Fruit fly (Drosophila melanogaster) Kc167 (cell line): ENCODE results near the gene CG31624.

Source experiments
- Myc ChIP-seq: fragments of >200 bp; optimal IDR thresholded peaks from 2 replicates; lab custom pipeline; 2017; ENCODE audit warnings: missing external identifiers
- Sin3A ChIP-seq: fragments of >200 bp; optimal IDR thresholded peaks from 2 replicates; lab custom pipeline; 2018; ENCODE audit warnings: missing external identifiers
- h ChIP-seq: fragments of >200 bp; optimal IDR thresholded peaks from 3 replicates; lab custom pipeline; 2018; ENCODE audit warnings: missing external identifiers
- insv ChIP-seq: fragments of >200 bp; optimal IDR thresholded peaks from 3 replicates; lab custom pipeline; 2018; ENCODE audit warnings: missing external identifiers
- psq ChIP-seq: fragments of >200 bp; optimal IDR thresholded peaks from 2 replicates; lab custom pipeline; 2017; ENCODE audit warnings: missing external identifiers
- ttk ChIP-seq: sonication (Bioruptor generic); optimal IDR thresholded peaks from 2 replicates; lab custom pipeline; 2017; ENCODE audit warnings: missing external identifiers

CG31624 gene

dm6 chr2L:21197178-21197577 is 3.0 kb downstream of the CG31624 start:
- TF ChIP-seq h (lab: Kevin White, UChicago) (no peak), Sin3A (no peak), psq (no peak), insv (lab: Kevin White, UChicago) (no peak), Myc (lab: Kevin White, UChicago) (no peak), ttk (lab: Kevin White, UChicago) (no peak)

dm6 chr2L:21196511-21196910 is 3.7 kb downstream of the CG31624 start:
- TF ChIP-seq h (lab: Kevin White, UChicago) (no peak), psq (no peak), Sin3A (no peak), ttk (lab: Kevin White, UChicago) (no peak), insv (lab: Kevin White, UChicago) (no peak), Myc (lab: Kevin White, UChicago) (no peak)

dm6 chr2L:21195331-21195730 is 4.8 kb downstream of the CG31624 start:
- no peak for TF ChIP-seq h (lab: Kevin White, UChicago)
- TF ChIP-seq insv (lab: Kevin White, UChicago) = no peak
- TF ChIP-seq ttk (lab: Kevin White, UChicago) = no peak
- no peak for TF ChIP-seq Sin3A
- no peak for TF ChIP-seq psq
- TF ChIP-seq Myc (lab: Kevin White, UChicago) = no peak

- TF ChIP-seq ttk (lab: Kevin White, UChicago) (no peak), Myc (lab: Kevin White, UChicago) (no peak), Sin3A (no peak), h (lab: Kevin White, UChicago) (no peak), insv (lab: Kevin White, UChicago) (no peak), psq (no peak)
Observed at dm6 chr2L:21189273-21189781, 10.8 kb downstream of the CG31624 start.

dm6 chr2L:21187753-21188152 is 12.4 kb downstream of the CG31624 start:
- TF ChIP-seq h (lab: Kevin White, UChicago) (no peak), ttk (lab: Kevin White, UChicago) (no peak), Myc (lab: Kevin White, UChicago) (no peak), insv (lab: Kevin White, UChicago) (no peak), psq (no peak), Sin3A (no peak)

dm6 chr2L:21179615-21180031 is 20.6 kb downstream of the CG31624 start, which contains the start of the genes bur and Mcm10:
bur (minus strand) TSS chr2L:21179683.
Mcm10 (plus strand) TSS chr2L:21179933.
- TF ChIP-seq Myc (lab: Kevin White, UChicago) = no peak
- TF ChIP-seq insv (lab: Kevin White, UChicago) = no peak
- no peak for TF ChIP-seq ttk (lab: Kevin White, UChicago)
- no peak for TF ChIP-seq h (lab: Kevin White, UChicago)
- no peak for TF ChIP-seq psq
- no peak for TF ChIP-seq Sin3A

dm6 chr2L:21179217-21179520 is 21.0 kb downstream of the CG31624 start:
- TF ChIP-seq psq = no peak
- TF ChIP-seq Myc (lab: Kevin White, UChicago) = no peak
- no peak for TF ChIP-seq h (lab: Kevin White, UChicago)
- TF ChIP-seq insv (lab: Kevin White, UChicago) = no peak
- TF ChIP-seq Sin3A = no peak
- TF ChIP-seq ttk (lab: Kevin White, UChicago) = no peak

dm6 chr2L:21178436-21179216 is 21.5 kb downstream of the CG31624 start:
- TF ChIP-seq Myc (lab: Kevin White, UChicago) (no peak), psq (no peak), h (lab: Kevin White, UChicago) (no peak), insv (lab: Kevin White, UChicago) (no peak), ttk (lab: Kevin White, UChicago) (no peak), Sin3A (no peak)

- TF ChIP-seq h (lab: Kevin White, UChicago) (no peak), Myc (lab: Kevin White, UChicago) (no peak), insv (lab: Kevin White, UChicago) (no peak)
Observed at dm6 chr2L:21172922-21173321, 27.3 kb downstream of the CG31624 start, which contains the start of gene CG31627. CG31627 (plus strand) TSS chr2L:21173222.

- TF ChIP-seq ttk (lab: Kevin White, UChicago) = no peak
- no peak for TF ChIP-seq Myc (lab: Kevin White, UChicago)
Observed at dm6 chr2L:21169863-21170262, 30.3 kb downstream of the CG31624 start.

dm6 chr2L:21169160-21169624 is 31.0 kb downstream of the CG31624 start:
- TF ChIP-seq psq = no peak
- no peak for TF ChIP-seq h (lab: Kevin White, UChicago)

dm6 chr2L:21168295-21169159 is 31.6 kb downstream of the CG31624 start, which contains the start of the genes mAcon1, CG43345 and CG43346:
mAcon1 (plus strand) TSS chr2L:21168570.
CG43345 (minus strand) TSS chr2L:21168581.
CG43346 (minus strand) TSS chr2L:21168581.
- TF ChIP-seq psq = no peak
- TF ChIP-seq h (lab: Kevin White, UChicago) = no peak
- TF ChIP-seq Sin3A = no peak
- TF ChIP-seq Myc (lab: Kevin White, UChicago) = no peak
- no peak for TF ChIP-seq insv (lab: Kevin White, UChicago)
- TF ChIP-seq ttk (lab: Kevin White, UChicago) = no peak
